Worm (Caenorhabditis elegans): ENCODE measurements around the gene T08H10.3.

ce11 chrV:4500709-4501108 is 29.5 kb downstream of the T08H10.3 start:
- TF ChIP-seq lin-13 (GFP tag; optimal IDR thresholded peaks at IDR 0.05) (no peak), blmp-1 (tag; optimal IDR thresholded peaks at IDR 0.05) (peak; percentile 63), ztf-4 (tag; optimal IDR thresholded peaks at IDR 0.05) (no peak), lin-39 (tag; optimal IDR thresholded peaks at IDR 0.05) (no peak), nhr-90 (tag; optimal IDR thresholded peaks at IDR 0.05; ENCODE audit: poor library complexity) (no peak), lsy-2 (tag; optimal IDR thresholded peaks at IDR 0.05) (no peak), fkh-10 (GFP tag; optimal IDR thresholded peaks at IDR 0.05) (no peak), nhr-237 (tag; optimal IDR thresholded peaks at IDR 0.05) (no peak)
